Fruit fly (Drosophila melanogaster) whole organism, embryonic: ENCODE data around the gene CG7564.

Source experiments
- Awh ChIP-seq: fragments of 200-800 bp; sonication (Bioruptor generic); IDR thresholded peaks from 2 replicates; pipeline ENCODE4, ENCODE4 v1.3.6; 2022; ENCODE audit warnings: missing biosample characterization, missing genetic modification characterization
- B-H1 ChIP-seq: fragments of 200-800 bp; sonication (Bioruptor generic); IDR thresholded peaks from 3 replicates; pipeline ENCODE4 v1.3.6; 2022; ENCODE audit warnings: missing biosample characterization, missing genetic modification characterization
- Blimp-1 ChIP-seq: fragments of 200-800 bp; sonication (Bioruptor generic); optimal IDR thresholded peaks from 3 replicates; lab custom pipeline; 2018; ENCODE audit warnings: missing biosample characterization, missing genetic modification characterization, mild to moderate bottlenecking, moderate library complexity, missing genetic modification reagents
- CG10274 ChIP-seq: fragments of 200-800 bp; sonication (Bioruptor generic); optimal IDR thresholded peaks from 3 replicates; lab custom pipeline; 2017; ENCODE audit warnings: missing biosample characterization, mild to moderate bottlenecking, missing genetic modification characterization
- CG11247 ChIP-seq: fragments of 200-800 bp; sonication (Bioruptor generic); IDR thresholded peaks from 2 replicates; pipeline ENCODE4 v1.3.6; 2022; ENCODE audit warnings: missing biosample characterization, missing genetic modification characterization
- CG11560 ChIP-seq: fragments of 200-800 bp; sonication (Bioruptor generic); IDR thresholded peaks from 3 replicates; pipeline ENCODE4 v1.3.6; 2022; ENCODE audit warnings: missing biosample characterization, missing genetic modification characterization
- CG12155 ChIP-seq: fragments of 200-800 bp; sonication (Bioruptor generic); optimal IDR thresholded peaks from 3 replicates; lab custom pipeline; 2016; ENCODE audit warnings: missing biosample characterization, missing genetic modification characterization
- CG13287 ChIP-seq: fragments of 200-800 bp; sonication (Bioruptor generic); IDR thresholded peaks from 2 replicates; pipeline ENCODE4 v1.3.6; 2022; ENCODE audit warnings: missing biosample characterization, missing genetic modification characterization; ENCODE audit not compliant: partially characterized antibody
- CG13424 ChIP-seq: fragments of 200-800 bp; sonication (Bioruptor generic); optimal IDR thresholded peaks from 2 replicates; lab custom pipeline; 2019; ENCODE audit warnings: missing biosample characterization, mild to moderate bottlenecking, missing genetic modification characterization, moderate library complexity
- CG14965 ChIP-seq: fragments of 200-800 bp; sonication (Bioruptor generic); optimal IDR thresholded peaks from 2 replicates; lab custom pipeline; 2016; ENCODE audit warnings: missing biosample characterization, missing genetic modification characterization, borderline replicate concordance
- CG17829 ChIP-seq: fragments of 200-800 bp; optimal IDR thresholded peaks from 2 replicates; lab custom pipeline; 2019; ENCODE audit warnings: missing biosample characterization, mild to moderate bottlenecking, missing genetic modification characterization, moderate library complexity
- CG2712 ChIP-seq: fragments of 200-800 bp; optimal IDR thresholded peaks from 3 replicates; lab custom pipeline; 2019; ENCODE audit warnings: missing biosample characterization, mild to moderate bottlenecking, missing genetic modification characterization, moderate library complexity
- CG32772 ChIP-seq: fragments of 200-800 bp; sonication (Bioruptor generic); IDR thresholded peaks from 2 replicates; pipeline ENCODE4 v1.3.6; 2022; ENCODE audit warnings: missing biosample characterization, missing genetic modification characterization
- CG34376 ChIP-seq: fragments of 200-800 bp; sonication (Bioruptor generic); optimal IDR thresholded peaks from 2 replicates; lab custom pipeline; 2018; ENCODE audit warnings: missing biosample characterization, mild to moderate bottlenecking, missing genetic modification characterization
- CG34422 ChIP-seq: fragments of 200-800 bp; sonication (Bioruptor generic); IDR thresholded peaks from 3 replicates; pipeline ENCODE4 v1.3.6; 2022; ENCODE audit warnings: missing biosample characterization, missing genetic modification characterization
- CG3995 ChIP-seq: fragments of 200-800 bp; sonication (Bioruptor generic); optimal IDR thresholded peaks from 3 replicates; lab custom pipeline; 2016; ENCODE audit warnings: missing biosample characterization, missing genetic modification characterization
- CG4707 ChIP-seq: fragments of 200-800 bp; sonication (Bioruptor generic); optimal IDR thresholded peaks from 2 replicates; lab custom pipeline; 2018; ENCODE audit warnings: missing biosample characterization, mild to moderate bottlenecking, missing genetic modification characterization, moderate library complexity
- CG5953 ChIP-seq: fragments of 200-800 bp; sonication (Bioruptor generic); IDR thresholded peaks from 2 replicates; pipeline ENCODE4 v1.3.6; 2022; ENCODE audit warnings: missing biosample characterization, missing genetic modification characterization
- CG7839 ChIP-seq: fragments of 200-800 bp; sonication (Bioruptor generic); optimal IDR thresholded peaks from 3 replicates; lab custom pipeline; 2018; ENCODE audit warnings: missing biosample characterization, mild to moderate bottlenecking, missing genetic modification characterization, moderate library complexity
- CG8478 ChIP-seq: fragments of >200 bp; optimal IDR thresholded peaks from 2 replicates; lab custom pipeline; 2018
- HLH4C ChIP-seq: fragments of 200-800 bp; sonication (Bioruptor generic); IDR thresholded peaks from 3 replicates; pipeline ENCODE4 v1.3.6; 2022; ENCODE audit warnings: missing biosample characterization, missing genetic modification characterization; ENCODE audit not compliant: partially characterized antibody
- HmgZ ChIP-seq: fragments of 200-800 bp; sonication (Bioruptor generic); optimal IDR thresholded peaks from 2 replicates; lab custom pipeline; 2018; ENCODE audit warnings: missing biosample characterization, mild to moderate bottlenecking, missing genetic modification characterization
- Med ChIP-seq: fragments of 200-800 bp; sonication (Bioruptor generic); peaks from one replicate; lab custom pipeline; 2016; ENCODE audit warnings: missing biosample characterization, missing genetic modification characterization, mild to moderate bottlenecking, inconsistent platforms, moderate library complexity
- Scr ChIP-seq: fragments of 200-800 bp; sonication (Bioruptor generic); IDR thresholded peaks from 2 replicates; pipeline ENCODE4 v1.3.6; 2022; ENCODE audit warnings: missing biosample characterization, missing genetic modification characterization; ENCODE audit not compliant: partially characterized antibody
- Six4 ChIP-seq: fragments of 200-800 bp; sonication (Bioruptor generic); optimal IDR thresholded peaks from 2 replicates; lab custom pipeline; 2016; ENCODE audit warnings: missing biosample characterization, missing genetic modification characterization
- Sox100B ChIP-seq: fragments of 200-800 bp; sonication (Bioruptor generic); optimal IDR thresholded peaks from 3 replicates; lab custom pipeline; 2018; ENCODE audit warnings: missing biosample characterization, mild to moderate bottlenecking, missing genetic modification characterization
- Ssrp ChIP-seq: fragments of 200-800 bp; sonication (Bioruptor generic); optimal IDR thresholded peaks from 2 replicates; lab custom pipeline; 2018; ENCODE audit warnings: missing biosample characterization, mild to moderate bottlenecking, missing genetic modification characterization, moderate library complexity
- az2 ChIP-seq: fragments of 200-800 bp; sonication (Bioruptor generic); optimal IDR thresholded peaks from 3 replicates; lab custom pipeline; 2016; ENCODE audit warnings: missing biosample characterization, missing genetic modification characterization
- bab2 ChIP-seq: fragments of 200-800 bp; sonication (Bioruptor generic); optimal IDR thresholded peaks from 2 replicates; lab custom pipeline; 2016; ENCODE audit warnings: missing biosample characterization, missing genetic modification characterization
- cad ChIP-seq: fragments of >200 bp; optimal IDR thresholded peaks from 2 replicates; lab custom pipeline; 2017; ENCODE audit warnings: missing biosample characterization, missing genetic modification characterization
- cg ChIP-seq: fragments of 200-800 bp; sonication (Bioruptor generic); optimal IDR thresholded peaks from 3 replicates; lab custom pipeline; 2019; ENCODE audit warnings: missing biosample characterization, mild to moderate bottlenecking, missing genetic modification characterization, moderate library complexity
- chinmo ChIP-seq: fragments of 200-800 bp; sonication (Bioruptor generic); IDR thresholded peaks from 4 replicates; pipeline ENCODE4 v1.3.6; 2022; ENCODE audit warnings: missing biosample characterization, missing genetic modification characterization; ENCODE audit not compliant: partially characterized antibody
- chn ChIP-seq: fragments of 200-800 bp; sonication (Bioruptor generic); optimal IDR thresholded peaks from 2 replicates; lab custom pipeline; 2016; ENCODE audit warnings: missing biosample characterization, missing genetic modification characterization
- crol ChIP-seq: fragments of 200-800 bp; sonication (Bioruptor generic); IDR thresholded peaks from 2 replicates; pipeline ENCODE4 v1.3.6; 2022; ENCODE audit warnings: missing biosample characterization, missing genetic modification characterization
- dmrt99B ChIP-seq: fragments of 200-800 bp; sonication (Bioruptor generic); optimal IDR thresholded peaks from 2 replicates; lab custom pipeline; 2018; ENCODE audit warnings: missing biosample characterization, mild to moderate bottlenecking, missing genetic modification characterization, moderate library complexity
- eve ChIP-seq, 2 experiments: fragments of >200 bp; optimal IDR thresholded peaks; 2 replicates each; lab custom pipeline; 2017; ENCODE audit warnings: missing biosample characterization in 2 of 2, missing genetic modification characterization in 2 of 2
- gt ChIP-seq: fragments of 200-800 bp; sonication (Bioruptor generic); IDR thresholded peaks from 2 replicates; pipeline ENCODE4 v1.3.6; 2022; ENCODE audit warnings: missing biosample characterization, missing genetic modification characterization
- hkb ChIP-seq, 2 experiments: fragments of 200-800 bp in 1 of 2; fragments of >200 bp in 1 of 2; sonication (Bioruptor generic) in 1 of 2; IDR thresholded peaks in 1 of 2; optimal IDR thresholded peaks in 1 of 2; 2 replicates each; pipeline versions ENCODE4 v1.3.6 to Lab custom; 2017 to 2022; ENCODE audit warnings: missing biosample characterization in 1 of 2, missing genetic modification characterization in 1 of 2
- knrl ChIP-seq: fragments of 200-800 bp; sonication (Bioruptor generic); IDR thresholded peaks from 3 replicates; pipeline ENCODE4 v1.3.6; 2022; ENCODE audit warnings: missing biosample characterization, missing genetic modification characterization; ENCODE audit not compliant: partially characterized antibody
- lbe ChIP-seq: fragments of 200-800 bp; sonication (Bioruptor generic); optimal IDR thresholded peaks from 2 replicates; lab custom pipeline; 2016; ENCODE audit warnings: missing biosample characterization, mild to moderate bottlenecking, missing genetic modification characterization
- nom ChIP-seq: fragments of 200-800 bp; sonication (Bioruptor generic); optimal IDR thresholded peaks from 2 replicates; lab custom pipeline; 2017; ENCODE audit warnings: missing biosample characterization, missing genetic modification characterization, mild to moderate bottlenecking, moderate library complexity, missing genetic modification reagents
- pros ChIP-seq: fragments of 200-800 bp; sonication (Bioruptor generic); optimal IDR thresholded peaks from 3 replicates; lab custom pipeline; 2019; ENCODE audit warnings: missing biosample characterization, mild to moderate bottlenecking, missing genetic modification characterization, moderate library complexity
- row ChIP-seq: fragments of 200-800 bp; sonication (Bioruptor generic); IDR thresholded peaks from 3 replicates; pipeline ENCODE4 v1.3.6; 2022; ENCODE audit warnings: missing biosample characterization, missing genetic modification characterization
- sens ChIP-seq: fragments of 200-800 bp; sonication (Bioruptor generic); peaks from one replicate; lab custom pipeline; 2016; ENCODE audit warnings: missing biosample characterization, missing genetic modification characterization
- slou ChIP-seq: fragments of 200-800 bp; sonication (Bioruptor generic); optimal IDR thresholded peaks from 3 replicates; lab custom pipeline; 2016; ENCODE audit warnings: missing biosample characterization, missing genetic modification characterization
- sqz ChIP-seq: fragments of 200-800 bp; sonication (Bioruptor generic); optimal IDR thresholded peaks from 3 replicates; lab custom pipeline; 2018; ENCODE audit warnings: missing biosample characterization, mild to moderate bottlenecking, missing genetic modification characterization
- ttk ChIP-seq: fragments of 200-800 bp; sonication (Bioruptor generic); IDR thresholded peaks from 2 replicates; pipeline ENCODE4 v2.1.2; 2022; ENCODE audit warnings: missing biosample characterization, missing genetic modification characterization
- vvl ChIP-seq: fragments of 200-800 bp; sonication (Bioruptor generic); IDR thresholded peaks from 2 replicates; pipeline ENCODE4 v1.3.6; 2022; ENCODE audit warnings: missing biosample characterization, missing genetic modification characterization
- wor ChIP-seq: fragments of 200-800 bp; sonication (Bioruptor generic); IDR thresholded peaks from 2 replicates; pipeline ENCODE4 v1.3.6; 2022; ENCODE audit warnings: missing biosample characterization, missing genetic modification characterization
- zfh1 ChIP-seq: fragments of 200-800 bp; sonication (Bioruptor generic); IDR thresholded peaks from 3 replicates; pipeline ENCODE4 v1.3.6; 2022; ENCODE audit warnings: missing biosample characterization, missing genetic modification characterization

Gene CG7564

DNA sequence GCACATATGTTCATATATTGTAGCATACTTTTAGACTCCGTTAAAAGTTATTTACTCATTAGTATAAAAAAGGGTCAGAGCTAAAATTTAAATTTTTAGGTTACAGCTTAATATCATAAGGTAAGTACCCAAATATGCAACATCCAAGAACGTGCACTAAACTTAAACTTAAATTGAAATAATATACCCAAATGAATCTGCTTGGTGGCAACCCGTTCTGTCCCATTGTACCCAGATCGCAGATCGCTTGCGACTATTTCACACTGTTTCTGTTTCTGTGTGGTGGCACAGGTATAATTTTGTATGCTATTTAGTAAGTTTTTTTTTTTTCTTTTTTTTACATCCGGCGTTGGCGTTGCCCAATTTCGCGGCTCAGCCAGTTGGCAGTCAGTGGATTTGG lies 49.0 kb downstream of the CG7564 start:
- 0 out of 2 replicates have a peak, but pooled peaks have one; percentile 32 for TF ChIP-seq vvl (GFP tag; lab: Robert Waterston, UW)
- 0 out of 3 replicates have a peak, but pooled peaks have one; percentile 27 for TF ChIP-seq zfh1
- peak; percentile 5 for TF ChIP-seq lbe (GFP tag; lab: Kevin White, UChicago)
- 0 out of 2 replicates have a peak, but pooled peaks have one; percentile 24 for TF ChIP-seq CG32772
- no peak for TF ChIP-seq eve (GFP tag; optimal IDR thresholded peaks at IDR 0.05; lab: Kevin White, UChicago)
- TF ChIP-seq CG34376 (GFP tag; lab: Kevin White, UChicago) = no peak
- peak; percentile 8 for TF ChIP-seq Med (GFP tag; lab: Kevin White, UChicago)
- TF ChIP-seq CG4707 (GFP tag; lab: Kevin White, UChicago) = peak; percentile 70
- TF ChIP-seq gt (GFP tag; lab: Robert Waterston, UW) = no peak
- TF ChIP-seq Sox100B = peak; percentile 5
- no peak for TF ChIP-seq CG13424 (tag; lab: Kevin White, UChicago)
- TF ChIP-seq CG11247 (GFP tag; lab: Robert Waterston, UW) = no peak
- TF ChIP-seq CG10274 (GFP tag; lab: Kevin White, UChicago) = no peak
- TF ChIP-seq CG2712 (tag; lab: Kevin White, UChicago) = no peak
- TF ChIP-seq CG12155 (GFP tag; lab: Kevin White, UChicago) = no peak
- TF ChIP-seq bab2 = no peak
- peak; percentile 59; the same call in 2 of the 3 replicates for TF ChIP-seq row (GFP tag; lab: Robert Waterston, UW)
- TF ChIP-seq CG5953 (GFP tag; lab: Robert Waterston, UW) = no peak
- peak; percentile 46 for TF ChIP-seq sqz (GFP tag; lab: Kevin White, UChicago)
- no peak for TF ChIP-seq CG3995 (GFP tag; lab: Kevin White, UChicago)
- no peak for TF ChIP-seq CG34422 (GFP tag; lab: Robert Waterston, UW)
- TF ChIP-seq Ssrp = no peak
- TF ChIP-seq ttk (GFP tag; lab: Robert Waterston, UW) = no peak
- no peak for TF ChIP-seq wor (GFP tag; lab: Robert Waterston, UW)
- TF ChIP-seq slou (GFP tag; lab: Kevin White, UChicago) = no peak
- TF ChIP-seq CG17829 (tag; lab: Kevin White, UChicago) = no peak
- no peak for TF ChIP-seq HLH4C (GFP tag; lab: Robert Waterston, UW)
- no peak for TF ChIP-seq az2
- TF ChIP-seq CG7839 (tag; lab: Kevin White, UChicago) = peak; percentile 4
- TF ChIP-seq Six4 = no peak
- no peak for TF ChIP-seq chn (GFP tag; lab: Kevin White, UChicago)
- peak; percentile 75 for TF ChIP-seq sens
- no peak for TF ChIP-seq hkb (optimal IDR thresholded peaks at IDR 0.05; lab: Kevin White, UChicago)
- TF ChIP-seq hkb (GFP tag; IDR thresholded peaks at IDR 0.05; lab: Robert Waterston, UW) = no peak
- TF ChIP-seq cad (GFP tag; lab: Kevin White, UChicago) = no peak
- peak; percentile 27 for TF ChIP-seq dmrt99B (tag; lab: Kevin White, UChicago)
- TF ChIP-seq CG11560 (tag; lab: Robert Waterston, UW) = no peak

DNA sequence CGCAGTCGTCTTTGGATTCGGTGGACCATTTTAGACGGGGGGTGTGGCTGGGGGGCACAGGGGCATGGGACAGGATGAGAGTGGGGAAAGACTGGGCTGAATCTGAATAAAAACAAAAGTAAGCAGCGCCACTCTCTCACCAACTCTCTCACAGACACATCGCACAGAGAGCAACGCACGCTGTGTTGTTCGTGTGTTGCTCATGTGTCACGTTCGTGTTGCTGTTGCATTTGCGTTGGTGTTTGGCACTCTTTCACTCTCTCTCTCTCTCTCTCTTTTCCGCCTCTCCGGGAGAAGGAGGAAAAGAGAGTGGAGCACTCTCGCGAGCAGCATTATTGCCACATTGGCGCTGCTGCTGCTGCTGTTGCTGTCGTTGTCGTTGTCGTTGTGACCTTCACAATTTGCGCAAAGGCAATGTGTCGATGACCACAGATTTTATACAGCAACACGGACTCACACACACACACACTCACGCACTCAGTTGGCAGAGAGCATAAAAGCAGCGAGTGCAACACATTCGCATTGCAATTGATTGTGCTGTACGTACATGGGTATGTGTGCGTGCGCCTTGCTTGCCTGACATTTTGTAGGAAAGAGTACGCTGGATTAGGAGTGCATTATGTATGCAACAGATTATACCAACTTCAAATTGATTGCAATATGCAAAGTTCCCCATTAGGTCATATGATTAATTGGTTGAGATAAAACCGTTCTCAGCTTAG lies 49.6 kb downstream of the CG7564 start:
- TF ChIP-seq CG14965 (GFP tag; lab: Kevin White, UChicago) (no peak), nom (GFP tag; lab: Kevin White, UChicago) (peak; percentile 66), chinmo (GFP tag; lab: Robert Waterston, UW) (peak; percentile 83; the same call in 3 of the 4 replicates), B-H1 (GFP tag; lab: Robert Waterston, UW) (no peak), CG8478 (peak; percentile 93), cg (GFP tag; lab: Kevin White, UChicago) (peak; percentile 92), CG13287 (peak; percentile 19), pros (GFP tag; lab: Kevin White, UChicago) (no peak), Scr (GFP tag; lab: Robert Waterston, UW) (peak; percentile 39), HmgZ (tag; lab: Kevin White, UChicago) (no peak), knrl (no peak), Blimp-1 (GFP tag; lab: Kevin White, UChicago) (peak; percentile 7), Awh (0 out of 2 replicates have a peak, but pooled peaks have one; percentile 13), crol (peak; percentile 81), vvl (GFP tag; lab: Robert Waterston, UW) (0 out of 2 replicates have a peak, but pooled peaks have one; percentile 19)
